Worm (Caenorhabditis elegans): ENCODE measurements around the gene npr-3.

Gene npr-3

ce11 chrIV:11424830-11425229 lies 35.0 kb upstream of the npr-3 start, which contains the start of gene F22B3.8:
Gene F22B3.8, minus strand, starts transcription at chrIV:11424930.
- TF ChIP-seq C38D4.7 (GFP tag; optimal IDR thresholded peaks at IDR 0.05) (no peak), sox-2 (GFP tag; IDR thresholded peaks at IDR 0.05) (no peak), ceh-30 (tag; optimal IDR thresholded peaks at IDR 0.05) (no peak), elt-4 (tag; optimal IDR thresholded peaks at IDR 0.05) (no peak), ceh-31 (tag; optimal IDR thresholded peaks at IDR 0.05) (no peak), ama-1 (optimal IDR thresholded peaks at IDR 0.05) (no peak), rnt-1 (tag; optimal IDR thresholded peaks at IDR 0.05) (no peak), pqm-1 (tag; optimal IDR thresholded peaks at IDR 0.05) (no peak)

- TF ChIP-seq eyg-1 (tag; optimal IDR thresholded peaks at IDR 0.05), result no peak
- no peak for TF ChIP-seq ceh-31 (tag; optimal IDR thresholded peaks at IDR 0.05)
- TF ChIP-seq pha-4 (tag; optimal IDR thresholded peaks at IDR 0.05), result no peak
- no peak for TF ChIP-seq dmd-4 (tag; optimal IDR thresholded peaks at IDR 0.05; ENCODE audit: borderline replicate concordance)
- no peak for TF ChIP-seq rnt-1 (tag; optimal IDR thresholded peaks at IDR 0.05)
- TF ChIP-seq ztf-16 (tag; optimal IDR thresholded peaks at IDR 0.05), result no peak
Observed at ce11 chrIV:11425442-11425841, 34.3 kb upstream of the npr-3 start, which contains the start of gene kin-4. Gene kin-4, plus strand, starts transcription at chrIV:11425742.

- TF ChIP-seq unc-42 (tag; optimal IDR thresholded peaks at IDR 0.05) (peak; percentile 90), ceh-30 (tag; optimal IDR thresholded peaks at IDR 0.05) (no peak)
Observed at ce11 chrIV:11431448-11431847, 28.3 kb upstream of the npr-3 start.

ce11 chrIV:11433709-11434108 lies 26.1 kb upstream of the npr-3 start:
- TF ChIP-seq pax-1 (tag; optimal IDR thresholded peaks at IDR 0.05) (no peak), ama-1 (optimal IDR thresholded peaks at IDR 0.05) (no peak), unc-42 (tag; optimal IDR thresholded peaks at IDR 0.05) (peak; percentile 41), odd-2 (tag; optimal IDR thresholded peaks at IDR 0.05) (no peak), ceh-18 (tag; optimal IDR thresholded peaks at IDR 0.05) (peak; percentile 51), ceh-48 (tag; optimal IDR thresholded peaks at IDR 0.05) (peak; percentile 33), ceh-24 (tag; optimal IDR thresholded peaks at IDR 0.05) (no peak), zip-5 (tag; optimal IDR thresholded peaks at IDR 0.05) (no peak), pha-2 (tag; optimal IDR thresholded peaks at IDR 0.05) (no peak), ceh-6 (GFP tag; optimal IDR thresholded peaks at IDR 0.05) (no peak), nfya-1 (tag; optimal IDR thresholded peaks at IDR 0.05) (peak; percentile 45), unc-55 (GFP tag; optimal IDR thresholded peaks at IDR 0.05) (no peak), tbx-2 (tag; optimal IDR thresholded peaks at IDR 0.05) (peak; percentile 58), fax-1 (tag; optimal IDR thresholded peaks at IDR 0.05) (no peak), fkh-10 (GFP tag; optimal IDR thresholded peaks at IDR 0.05) (no peak), sox-2 (GFP tag; IDR thresholded peaks at IDR 0.05) (no peak), ceh-31 (tag; optimal IDR thresholded peaks at IDR 0.05) (peak; percentile 22), sox-4 (tag; optimal IDR thresholded peaks at IDR 0.05) (no peak), sdc-2 (tag; optimal IDR thresholded peaks at IDR 0.05) (no peak)

- no peak for TF ChIP-seq hlh-8 (tag; optimal IDR thresholded peaks at IDR 0.05)
- no peak for TF ChIP-seq dve-1 (tag; optimal IDR thresholded peaks at IDR 0.05)
- no peak for TF ChIP-seq ceh-6 (GFP tag; optimal IDR thresholded peaks at IDR 0.05)
- no peak for TF ChIP-seq che-1 (tag; optimal IDR thresholded peaks at IDR 0.05)
- TF ChIP-seq pqm-1 (tag; optimal IDR thresholded peaks at IDR 0.05), result no peak
- no peak for TF ChIP-seq ceh-45 (GFP tag; IDR thresholded peaks at IDR 0.05)
- no peak for TF ChIP-seq nhr-11 (tag; optimal IDR thresholded peaks at IDR 0.05)
- TF ChIP-seq hlh-6 (tag; optimal IDR thresholded peaks at IDR 0.05), result no peak
- no peak for TF ChIP-seq ahr-1 (tag; optimal IDR thresholded peaks at IDR 0.05)
- no peak for TF ChIP-seq unc-55 (GFP tag; optimal IDR thresholded peaks at IDR 0.05)
- no peak for TF ChIP-seq ceh-34 (tag; optimal IDR thresholded peaks at IDR 0.05)
- no peak for TF ChIP-seq syd-9 (tag; optimal IDR thresholded peaks at IDR 0.05)
- no peak for TF ChIP-seq tbx-7 (tag; optimal IDR thresholded peaks at IDR 0.05)
- no peak for TF ChIP-seq ceh-18 (tag; optimal IDR thresholded peaks at IDR 0.05)
- no peak for TF ChIP-seq eyg-1 (tag; optimal IDR thresholded peaks at IDR 0.05)
- TF ChIP-seq K02D7.2 (tag; optimal IDR thresholded peaks at IDR 0.05), result no peak
- TF ChIP-seq Y22D7AL.16 (tag; optimal IDR thresholded peaks at IDR 0.05), result no peak
- TF ChIP-seq rnt-1 (tag; optimal IDR thresholded peaks at IDR 0.05), result no peak
Observed at ce11 chrIV:11434575-11434974, 25.2 kb upstream of the npr-3 start.
